Fruit fly (Drosophila melanogaster) whole organism, pupa: ENCODE results near the gene Tep4.

Experiments used
- CG10348 ChIP-seq: fragments of 200-800 bp; sonication (Bioruptor generic); IDR thresholded peaks from 2 replicates; pipeline ENCODE4 v1.3.6; 2022; ENCODE audit warnings: missing biosample characterization, missing genetic modification characterization
- CG12605 ChIP-seq: fragments of 200-800 bp; sonication (Bioruptor generic); IDR thresholded peaks from 2 replicates; pipeline ENCODE4 v1.3.6; 2022; ENCODE audit warnings: missing biosample characterization, missing genetic modification characterization
- CG13204 ChIP-seq: fragments of 200-800 bp; sonication (Bioruptor generic); optimal IDR thresholded peaks from 2 replicates; lab custom pipeline; 2018; ENCODE audit warnings: missing biosample characterization, mild to moderate bottlenecking, missing genetic modification characterization, moderate library complexity
- CG14655 ChIP-seq: fragments of 200-800 bp; sonication (Bioruptor generic); optimal IDR thresholded peaks from 3 replicates; lab custom pipeline; 2017; ENCODE audit warnings: mild to moderate bottlenecking, missing biosample characterization, missing genetic modification reagents, missing genetic modification characterization
- CG15710 ChIP-seq: fragments of 200-800 bp; sonication (Bioruptor generic); optimal IDR thresholded peaks from 2 replicates; lab custom pipeline; 2018; ENCODE audit warnings: missing biosample characterization, mild to moderate bottlenecking, missing genetic modification characterization, moderate library complexity
- CG17806 ChIP-seq: fragments of 200-800 bp; sonication (Bioruptor generic); optimal IDR thresholded peaks from 2 replicates; lab custom pipeline; 2018; ENCODE audit warnings: missing biosample characterization, mild to moderate bottlenecking, missing genetic modification characterization, moderate library complexity
- CG32121 ChIP-seq: fragments of 200-800 bp; sonication (Bioruptor generic); IDR thresholded peaks from 2 replicates; pipeline ENCODE4 v1.3.6; 2022; ENCODE audit warnings: missing biosample characterization, missing genetic modification characterization
- CG34367 ChIP-seq: fragments of 200-800 bp; sonication (Bioruptor generic); optimal IDR thresholded peaks from 2 replicates; lab custom pipeline; 2018; ENCODE audit warnings: missing biosample characterization, mild to moderate bottlenecking, missing genetic modification characterization
- CG4496 ChIP-seq: fragments of 200-800 bp; sonication (Bioruptor generic); IDR thresholded peaks from 3 replicates; pipeline ENCODE4 v1.3.6; 2022; ENCODE audit warnings: missing biosample characterization, missing genetic modification characterization
- CG8159 ChIP-seq: fragments of 200-800 bp; sonication (Bioruptor generic); optimal IDR thresholded peaks from 3 replicates; lab custom pipeline; 2018; ENCODE audit warnings: missing biosample characterization, mild to moderate bottlenecking, missing genetic modification characterization, moderate library complexity
- CG8301 ChIP-seq: fragments of 200-800 bp; sonication (Bioruptor generic); optimal IDR thresholded peaks from 2 replicates; lab custom pipeline; 2018; ENCODE audit warnings: missing biosample characterization, mild to moderate bottlenecking, missing genetic modification characterization
- CG9948 ChIP-seq: fragments of 200-800 bp; sonication (Bioruptor generic); optimal IDR thresholded peaks from 2 replicates; lab custom pipeline; 2018; ENCODE audit warnings: missing biosample characterization, mild to moderate bottlenecking, missing genetic modification characterization, moderate library complexity
- D1 ChIP-seq: fragments of 200-800 bp; sonication (Bioruptor generic); optimal IDR thresholded peaks from 2 replicates; lab custom pipeline; 2018; ENCODE audit warnings: missing biosample characterization, mild to moderate bottlenecking, missing genetic modification characterization, moderate library complexity
- EcR ChIP-seq: fragments of 200-800 bp; sonication (Bioruptor generic); optimal IDR thresholded peaks from 3 replicates; lab custom pipeline; 2019; ENCODE audit warnings: missing biosample characterization, missing genetic modification characterization, mild to moderate bottlenecking, moderate library complexity, missing genetic modification reagents
- Ets98B ChIP-seq: fragments of 200-800 bp; sonication (Bioruptor generic); IDR thresholded peaks from 2 replicates; pipeline ENCODE4 v1.3.6; 2022; ENCODE audit warnings: missing biosample characterization, missing genetic modification characterization
- Pif1A ChIP-seq: fragments of 200-800 bp; sonication (Bioruptor generic); optimal IDR thresholded peaks from 3 replicates; lab custom pipeline; 2016; ENCODE audit warnings: missing biosample characterization, missing genetic modification characterization
- Pif1B ChIP-seq: fragments of 200-800 bp; sonication (Bioruptor generic); optimal IDR thresholded peaks from 3 replicates; lab custom pipeline; 2016; ENCODE audit warnings: missing biosample characterization, missing genetic modification characterization
- Snoo ChIP-seq: fragments of 200-800 bp; sonication (Bioruptor generic); optimal IDR thresholded peaks from 3 replicates; lab custom pipeline; 2017; ENCODE audit warnings: missing biosample characterization, mild to moderate bottlenecking, missing genetic modification characterization, inconsistent platforms
- fd96Ca ChIP-seq: fragments of 200-800 bp; sonication (Bioruptor generic); IDR thresholded peaks from 3 replicates; pipeline ENCODE4 v1.3.6; 2022; ENCODE audit warnings: missing biosample characterization, missing genetic modification characterization
- gl ChIP-seq: fragments of 200-800 bp; sonication (Bioruptor generic); optimal IDR thresholded peaks from 2 replicates; lab custom pipeline; 2018; ENCODE audit warnings: missing biosample characterization, mild to moderate bottlenecking, missing genetic modification characterization
- rn ChIP-seq: fragments of 200-800 bp; sonication (Bioruptor generic); IDR thresholded peaks from 2 replicates; pipeline ENCODE4 v1.3.6; 2022; ENCODE audit warnings: missing biosample characterization, missing genetic modification characterization

Gene Tep4

DNA sequence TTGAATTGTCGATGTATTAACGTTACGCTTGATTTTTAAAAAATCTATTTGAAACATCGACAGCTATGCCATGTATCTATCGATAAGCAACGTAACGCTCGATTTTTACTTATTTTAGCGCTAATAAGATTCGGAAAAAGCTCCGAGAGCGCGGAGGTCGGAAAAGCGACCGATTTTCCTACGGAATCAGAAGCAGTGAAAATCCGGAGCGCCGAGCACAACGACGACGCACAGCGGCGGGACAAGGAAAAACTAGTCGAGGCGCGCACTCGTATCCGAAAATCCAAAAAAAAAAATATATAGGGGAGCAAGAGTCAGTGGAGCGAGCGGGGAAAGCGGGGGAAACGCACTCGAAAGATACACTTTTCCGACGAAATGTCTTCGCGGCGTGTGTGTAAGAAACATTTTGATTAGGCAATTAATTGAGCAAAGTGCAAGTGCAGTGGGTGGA, 29.6 kb upstream of the Tep4 start, which contains the start of gene CG10132:
CG10132 (plus strand) TSS at position 189 of the 451 bp plus-strand sequence.
- TF ChIP-seq CG17806 (no peak), CG13204 (GFP tag; lab: Kevin White, UChicago) (no peak), CG32121 (peak; percentile 44; the same call in 1 of the 2 replicates), Pif1B (GFP tag; lab: Kevin White, UChicago) (no peak), EcR (GFP tag; lab: Kevin White, UChicago) (no peak), fd96Ca (GFP tag; lab: Robert Waterston, UW) (peak; percentile 11; the same call in 1 of the 3 replicates)

DNA sequence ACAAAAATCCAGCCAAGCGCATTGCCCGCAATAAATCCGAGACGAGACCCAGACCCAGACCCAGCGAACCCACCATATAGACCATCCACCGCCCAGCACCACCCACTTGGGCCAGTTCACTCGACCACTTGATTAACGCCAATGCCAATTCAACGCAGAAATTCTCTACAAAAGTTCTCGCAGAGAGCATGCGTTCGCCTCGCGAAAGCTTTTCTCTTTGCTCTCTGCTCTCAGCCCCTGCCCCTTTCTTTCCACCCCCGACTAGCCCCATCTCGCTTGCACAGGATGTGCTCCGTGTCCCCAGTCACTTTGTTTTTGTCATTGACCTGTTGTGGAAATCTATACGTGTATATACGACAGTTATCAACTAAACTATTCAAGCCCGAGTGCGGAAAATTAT, 28.7 kb upstream of the Tep4 start:
- TF ChIP-seq CG8301 (tag; lab: Kevin White, UChicago) = no peak
- no peak for TF ChIP-seq gl (tag; lab: Kevin White, UChicago)
- no peak for TF ChIP-seq CG8159 (tag; lab: Kevin White, UChicago)
- no peak for TF ChIP-seq CG10348 (GFP tag; lab: Robert Waterston, UW)
- TF ChIP-seq CG9948 (tag; lab: Kevin White, UChicago) = no peak
- no peak for TF ChIP-seq EcR (GFP tag; lab: Kevin White, UChicago)
- TF ChIP-seq CG15710 = no peak
- TF ChIP-seq Pif1B (GFP tag; lab: Kevin White, UChicago) = no peak
- no peak for TF ChIP-seq CG12605 (GFP tag; lab: Robert Waterston, UW)
- TF ChIP-seq rn (GFP tag; lab: Robert Waterston, UW) = no peak
- TF ChIP-seq CG14655 (GFP tag; lab: Kevin White, UChicago) = no peak
- TF ChIP-seq Snoo (tag; lab: Kevin White, UChicago) = no peak
- no peak for TF ChIP-seq CG13204 (GFP tag; lab: Kevin White, UChicago)
- TF ChIP-seq CG17806 = no peak
- TF ChIP-seq Ets98B = no peak; the same call in 1 of the 2 replicates
- no peak for TF ChIP-seq Pif1A (GFP tag; lab: Kevin White, UChicago)
- no peak for TF ChIP-seq CG34367
- no peak for TF ChIP-seq D1

DNA sequence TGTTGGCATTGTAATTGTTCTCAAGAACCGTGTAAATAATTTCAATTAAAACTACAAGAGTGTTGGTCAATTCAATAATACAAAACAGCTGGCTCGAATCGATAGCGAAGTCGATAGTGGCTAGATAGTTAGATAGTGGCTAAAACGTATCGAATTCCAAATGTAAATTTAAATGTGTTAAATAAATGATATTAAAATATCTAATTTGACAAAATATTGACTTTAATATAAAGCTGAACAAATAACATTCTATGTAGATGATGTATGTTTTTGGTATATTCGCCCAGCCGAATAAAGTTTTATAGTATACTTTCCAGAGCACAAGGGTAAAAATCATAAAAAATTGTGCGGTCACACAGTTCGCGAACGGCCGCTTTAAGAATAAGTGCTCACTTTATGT, 22.0 kb upstream of the Tep4 start, which contains the start of the genes Dpm1 and CG10137:
Dpm1 (minus strand) TSS at position 53 of the 400 bp plus-strand sequence.
CG10137 (plus strand) TSS at position 371 of the 400 bp plus-strand sequence.
- no peak for TF ChIP-seq CG10348 (GFP tag; lab: Robert Waterston, UW)
- TF ChIP-seq CG14655 (GFP tag; lab: Kevin White, UChicago) = no peak
- TF ChIP-seq rn (GFP tag; lab: Robert Waterston, UW) = no peak
- no peak for TF ChIP-seq CG8301 (tag; lab: Kevin White, UChicago)
- TF ChIP-seq gl (tag; lab: Kevin White, UChicago) = no peak
- TF ChIP-seq Pif1A (GFP tag; lab: Kevin White, UChicago) = no peak
- no peak for TF ChIP-seq CG32121
- TF ChIP-seq CG13204 (GFP tag; lab: Kevin White, UChicago) = no peak
- no peak for TF ChIP-seq EcR (GFP tag; lab: Kevin White, UChicago)
- no peak for TF ChIP-seq CG4496 (GFP tag; lab: Robert Waterston, UW)
- no peak for TF ChIP-seq CG9948 (tag; lab: Kevin White, UChicago)
- TF ChIP-seq D1 = no peak

DNA sequence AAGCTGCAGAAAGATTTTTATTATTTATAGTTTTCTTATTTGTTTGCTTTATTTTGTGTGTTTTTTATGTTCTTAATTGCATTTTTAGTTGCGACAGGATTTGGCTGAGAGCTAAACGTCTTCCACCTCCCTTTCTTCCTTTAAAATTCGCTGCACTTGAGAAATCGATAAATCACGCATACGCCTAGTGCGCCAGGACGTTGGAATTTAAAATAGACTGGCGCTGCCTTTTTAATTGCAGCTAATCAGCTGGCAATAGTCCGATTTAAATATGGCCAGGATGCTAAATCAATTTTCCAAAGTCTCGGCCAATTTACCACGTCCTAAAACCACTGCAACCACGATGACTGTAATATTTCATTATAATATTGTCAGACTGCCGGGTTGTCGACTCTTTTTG, 21.5 kb upstream of the Tep4 start:
- no peak for TF ChIP-seq CG10348 (GFP tag; lab: Robert Waterston, UW)

DNA sequence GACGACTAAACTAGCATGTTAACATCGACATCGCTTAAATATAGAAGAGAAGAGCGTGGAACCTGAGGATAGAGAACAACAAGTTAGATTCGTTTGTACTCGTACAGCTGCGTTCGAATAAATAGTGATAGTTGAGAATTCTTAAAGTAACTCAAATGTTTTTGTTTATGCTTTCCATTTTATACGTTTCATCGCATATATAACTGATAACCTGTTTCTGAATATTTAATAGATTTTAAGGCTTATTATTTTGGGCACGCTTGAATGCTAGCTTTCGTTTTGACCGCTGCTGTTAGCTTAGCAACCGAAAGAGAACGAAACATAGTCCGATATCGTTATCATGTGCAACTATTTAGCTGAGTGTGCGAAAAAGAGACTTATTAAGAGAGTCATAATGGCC, 20.0 kb upstream of the Tep4 start:
- TF ChIP-seq CG10348 (GFP tag; lab: Robert Waterston, UW) (peak; percentile 96), CG17806 (peak; percentile 97), CG34367 (peak; percentile 95), CG32121 (peak; percentile 99), fd96Ca (GFP tag; lab: Robert Waterston, UW) (peak; percentile 99), CG8301 (tag; lab: Kevin White, UChicago) (peak; percentile 100), gl (tag; lab: Kevin White, UChicago) (peak; percentile 91), CG4496 (GFP tag; lab: Robert Waterston, UW) (peak; percentile 99), CG12605 (GFP tag; lab: Robert Waterston, UW) (peak; percentile 99), CG13204 (GFP tag; lab: Kevin White, UChicago) (peak; percentile 88), Ets98B (peak; percentile 99), CG9948 (tag; lab: Kevin White, UChicago) (peak; percentile 97), Pif1A (GFP tag; lab: Kevin White, UChicago) (peak; percentile 98), Snoo (tag; lab: Kevin White, UChicago) (peak; percentile 70), CG8159 (tag; lab: Kevin White, UChicago) (peak; percentile 94), CG15710 (peak; percentile 97), rn (GFP tag; lab: Robert Waterston, UW) (peak; percentile 97), Pif1B (GFP tag; lab: Kevin White, UChicago) (peak; percentile 98), D1 (no peak), EcR (GFP tag; lab: Kevin White, UChicago) (peak; percentile 30), CG14655 (GFP tag; lab: Kevin White, UChicago) (peak; percentile 99)

DNA sequence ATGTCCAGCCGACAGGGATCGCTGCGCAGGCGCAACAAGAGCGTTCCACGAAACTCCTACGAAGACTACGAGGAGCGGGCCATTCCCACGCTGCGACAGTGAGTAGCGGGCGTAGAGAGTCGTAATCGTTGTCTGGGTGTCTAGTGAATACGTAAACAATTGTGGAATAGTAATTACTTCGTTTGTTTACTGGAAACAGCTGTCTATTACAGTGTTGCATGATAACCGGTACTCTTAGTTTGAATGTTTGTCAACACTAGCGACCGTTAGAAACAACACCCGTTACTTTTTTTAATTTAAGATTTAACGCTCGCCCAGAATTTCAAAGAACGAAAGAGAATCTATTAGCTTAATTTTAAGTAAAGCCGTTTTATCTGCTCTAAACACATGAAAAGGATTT, 18.2 kb upstream of the Tep4 start, which contains the start of gene CG10165:
CG10165 (minus strand) TSS at position 214 of the 400 bp plus-strand sequence.
- TF ChIP-seq CG10348 (GFP tag; lab: Robert Waterston, UW) (no peak), fd96Ca (GFP tag; lab: Robert Waterston, UW) (no peak), Ets98B (no peak), CG13204 (GFP tag; lab: Kevin White, UChicago) (no peak), D1 (no peak), CG9948 (tag; lab: Kevin White, UChicago) (no peak)
